Worm (Caenorhabditis elegans) whole organism, mixed stage, embryonic: ENCODE data around the gene F28G4.4.

Experiments used
- bed-3 ChIP-seq: fragments of 200-800 bp; sonication (Bioruptor generic); optimal IDR thresholded peaks from 3 replicates; lab custom pipeline; 2018; ENCODE audit warnings: mild to moderate bottlenecking, missing genetic modification characterization, moderate library complexity, missing compliant biosample characterization
- blmp-1 ChIP-seq: fragments of 150-350 bp; optimal IDR thresholded peaks from 2 replicates; lab custom pipeline; 2014; ENCODE audit warnings: missing biosample characterization, missing genetic modification characterization
- ces-1 ChIP-seq: fragments of 150-350 bp; optimal IDR thresholded peaks from 2 replicates; lab custom pipeline; 2014; ENCODE audit warnings: missing biosample characterization, missing genetic modification reagents, missing genetic modification characterization
- lin-13 ChIP-seq: fragments of 150-350 bp; optimal IDR thresholded peaks from 2 replicates; lab custom pipeline; 2014; ENCODE audit warnings: missing biosample characterization, missing genetic modification characterization
- lin-32 ChIP-seq: fragments of 200-800 bp; sonication (Bioruptor generic); optimal IDR thresholded peaks from 2 replicates; lab custom pipeline; 2018; ENCODE audit warnings: mild to moderate bottlenecking, missing genetic modification characterization, missing compliant biosample characterization
- lsy-2 ChIP-seq: fragments of 150-350 bp; optimal IDR thresholded peaks from 2 replicates; lab custom pipeline; 2014; ENCODE audit warnings: missing biosample characterization, missing genetic modification characterization
- mep-1 ChIP-seq: fragments of 150-350 bp; optimal IDR thresholded peaks from 2 replicates; lab custom pipeline; 2017; ENCODE audit warnings: missing biosample characterization, missing genetic modification reagents, missing genetic modification characterization, inconsistent platforms
- nhr-2 ChIP-seq: fragments of 150-350 bp; optimal IDR thresholded peaks from 2 replicates; lab custom pipeline; 2014; ENCODE audit warnings: missing biosample characterization, missing genetic modification characterization
- nhr-237 ChIP-seq: fragments of 150-350 bp; optimal IDR thresholded peaks from 2 replicates; lab custom pipeline; 2014; ENCODE audit warnings: missing biosample characterization, missing genetic modification characterization
- nhr-28 ChIP-seq: fragments of 150-350 bp; optimal IDR thresholded peaks from 2 replicates; lab custom pipeline; 2014; ENCODE audit warnings: missing biosample characterization, missing genetic modification characterization
- nhr-76 ChIP-seq: sonication (generic microtip); optimal IDR thresholded peaks from 2 replicates; lab custom pipeline; 2017; ENCODE audit warnings: missing biosample characterization, missing genetic modification characterization
- pha-4 ChIP-seq: fragments of 150-350 bp; optimal IDR thresholded peaks from 2 replicates; lab custom pipeline; 2018; ENCODE audit warnings: missing biosample characterization, missing genetic modification reagents, missing genetic modification characterization
- unc-62 ChIP-seq: fragments of 150-350 bp; optimal IDR thresholded peaks from 2 replicates; lab custom pipeline; 2014; ENCODE audit warnings: missing biosample characterization, missing genetic modification reagents, missing genetic modification characterization

DNA sequence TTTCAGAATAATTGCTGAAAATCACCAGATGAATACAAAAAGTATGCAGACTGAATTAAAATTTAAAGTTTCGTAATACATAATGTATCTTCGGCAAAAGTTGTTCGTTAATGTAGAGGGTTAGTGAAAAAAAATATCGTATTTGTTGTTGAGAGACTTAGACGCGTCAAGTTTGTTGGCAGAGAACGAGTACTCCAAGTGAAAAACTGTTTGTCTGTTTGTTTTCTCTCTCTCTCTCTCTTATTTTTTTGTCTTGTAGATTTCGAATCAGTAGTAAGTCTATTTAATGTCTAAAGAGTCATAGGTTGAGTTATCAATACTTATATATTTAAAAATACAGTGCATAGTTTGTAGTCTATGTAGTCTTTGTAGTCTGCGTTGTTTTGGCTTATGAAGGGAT, 16.1 kb downstream of the F28G4.4 start, which contains the start of the genes fbxa-2 and T13F3.8:
- TF ChIP-seq pha-4 (no peak), unc-62 (GFP tag; lab: Kevin White, UChicago) (no peak), lin-32 (GFP tag; lab: Kevin White, UChicago) (no peak), nhr-76 (tag; lab: Kevin White, UChicago) (no peak), ces-1 (GFP tag; lab: Kevin White, UChicago) (no peak), nhr-237 (tag; lab: Kevin White, UChicago) (no peak), blmp-1 (tag; lab: Kevin White, UChicago) (no peak), nhr-28 (no peak), lin-13 (tag; lab: Kevin White, UChicago) (no peak), bed-3 (no peak), lsy-2 (tag; lab: Kevin White, UChicago) (no peak), nhr-2 (tag; lab: Kevin White, UChicago) (no peak), mep-1 (no peak)
